Worm (Caenorhabditis elegans) whole organism, late embryonic: ENCODE results near the gene sahd-1.

Experiments
- F13H6.1 ChIP-seq: sonication (generic microtip); optimal IDR thresholded peaks from 2 replicates; lab custom pipeline; 2016; ENCODE audit warnings: missing genetic modification characterization, missing compliant biosample characterization
- K02D7.2 ChIP-seq: sonication (generic microtip); optimal IDR thresholded peaks from 2 replicates; lab custom pipeline; 2017; ENCODE audit warnings: mild to moderate bottlenecking, missing genetic modification characterization, missing compliant biosample characterization
- K09A11.1 ChIP-seq: sonication (generic microtip); optimal IDR thresholded peaks from 2 replicates; lab custom pipeline; 2017; ENCODE audit warnings: antibody characterized with exemption, mild to moderate bottlenecking, missing genetic modification characterization, missing compliant biosample characterization; ENCODE audit not compliant: insufficient read depth
- T23F11.4 ChIP-seq: fragments of 200-800 bp; sonication (Bioruptor generic); optimal IDR thresholded peaks from 2 replicates; lab custom pipeline; 2018; ENCODE audit warnings: mild to moderate bottlenecking, missing genetic modification characterization, missing compliant biosample characterization
- Y22D7AL.16 ChIP-seq: sonication (generic microtip); optimal IDR thresholded peaks from 2 replicates; lab custom pipeline; 2016; ENCODE audit warnings: missing genetic modification characterization, missing compliant biosample characterization
- ahr-1 ChIP-seq: sonication (generic microtip); optimal IDR thresholded peaks from 2 replicates; lab custom pipeline; 2016; ENCODE audit warnings: missing genetic modification characterization, missing compliant biosample characterization
- ama-1 ChIP-seq: fragments of 150-350 bp; optimal IDR thresholded peaks from 2 replicates; lab custom pipeline; 2014
- ceh-14 ChIP-seq: sonication (generic microtip); optimal IDR thresholded peaks from 2 replicates; lab custom pipeline; 2016; ENCODE audit warnings: missing genotype, missing genetic modification characterization, missing compliant biosample characterization
- ceh-19 ChIP-seq: fragments of 200-800 bp; sonication (Bioruptor generic); optimal IDR thresholded peaks from 2 replicates; lab custom pipeline; 2018; ENCODE audit warnings: mild to moderate bottlenecking, missing genetic modification characterization, missing compliant biosample characterization
- ceh-2 ChIP-seq: sonication (generic microtip); optimal IDR thresholded peaks from 2 replicates; lab custom pipeline; 2016; ENCODE audit warnings: missing genotype, missing genetic modification characterization, missing compliant biosample characterization
- ceh-22 ChIP-seq: sonication (generic microtip); optimal IDR thresholded peaks from 2 replicates; lab custom pipeline; 2017; ENCODE audit warnings: missing biosample characterization, missing genetic modification characterization
- ceh-24 ChIP-seq: sonication (generic microtip); optimal IDR thresholded peaks from 2 replicates; lab custom pipeline; 2016; ENCODE audit warnings: mild to moderate bottlenecking, missing genetic modification characterization, missing compliant biosample characterization
- ceh-30 ChIP-seq: fragments of 150-350 bp; optimal IDR thresholded peaks from 2 replicates; lab custom pipeline; 2014; ENCODE audit warnings: missing biosample characterization, missing genetic modification characterization
- ceh-34 ChIP-seq: sonication (generic microtip); optimal IDR thresholded peaks from 2 replicates; lab custom pipeline; 2016; ENCODE audit warnings: mild to moderate bottlenecking, missing genetic modification characterization, missing compliant biosample characterization
- ceh-6 ChIP-seq: fragments of 200-800 bp; sonication (Bioruptor generic); optimal IDR thresholded peaks from 2 replicates; lab custom pipeline; 2018; ENCODE audit warnings: mild to moderate bottlenecking, missing genetic modification characterization, missing compliant biosample characterization
- ceh-9 ChIP-seq: sonication (generic microtip); optimal IDR thresholded peaks from 2 replicates; lab custom pipeline; 2016; ENCODE audit warnings: mild to moderate bottlenecking, missing genetic modification characterization, inconsistent platforms, missing compliant biosample characterization
- elt-2 ChIP-seq: sonication (generic microtip); optimal IDR thresholded peaks from 2 replicates; lab custom pipeline; 2016; ENCODE audit warnings: missing genetic modification reagents, missing genetic modification characterization, missing compliant biosample characterization
- elt-4 ChIP-seq: sonication (generic microtip); optimal IDR thresholded peaks from 2 replicates; lab custom pipeline; 2016; ENCODE audit warnings: missing genetic modification characterization, missing compliant biosample characterization
- fax-1 ChIP-seq: sonication (generic microtip); optimal IDR thresholded peaks from 2 replicates; lab custom pipeline; 2016; ENCODE audit warnings: missing genotype, missing genetic modification characterization, missing compliant biosample characterization
- gmeb-2 ChIP-seq: sonication (generic microtip); optimal IDR thresholded peaks from 2 replicates; lab custom pipeline; 2016; ENCODE audit warnings: missing genetic modification characterization, inconsistent platforms, missing compliant biosample characterization
- hlh-13 ChIP-seq: fragments of 200-800 bp; sonication (Bioruptor generic); optimal IDR thresholded peaks from 2 replicates; lab custom pipeline; 2018; ENCODE audit warnings: mild to moderate bottlenecking, missing genetic modification characterization, missing compliant biosample characterization
- hlh-8 ChIP-seq: sonication (generic microtip); optimal IDR thresholded peaks from 2 replicates; lab custom pipeline; 2016; ENCODE audit warnings: missing genotype, missing genetic modification characterization, missing compliant biosample characterization
- lim-6 ChIP-seq: sonication (generic microtip); optimal IDR thresholded peaks from 2 replicates; lab custom pipeline; 2016; ENCODE audit warnings: missing genetic modification characterization, missing compliant biosample characterization
- nhr-11 ChIP-seq: fragments of 150-350 bp; optimal IDR thresholded peaks from 2 replicates; lab custom pipeline; 2014; ENCODE audit warnings: missing biosample characterization, missing genetic modification characterization
- nhr-232 ChIP-seq: sonication (generic microtip); optimal IDR thresholded peaks from 2 replicates; lab custom pipeline; 2016; ENCODE audit warnings: missing genetic modification characterization, missing compliant biosample characterization
- pha-4 ChIP-seq: fragments of 150-350 bp; optimal IDR thresholded peaks from 2 replicates; lab custom pipeline; 2018; ENCODE audit warnings: missing biosample characterization, missing genetic modification reagents, missing genetic modification characterization
- pqm-1 ChIP-seq: sonication (generic microtip); optimal IDR thresholded peaks from 2 replicates; lab custom pipeline; 2016; ENCODE audit warnings: missing genetic modification characterization, missing compliant biosample characterization
- pros-1 ChIP-seq: fragments of 150-350 bp; optimal IDR thresholded peaks from 2 replicates; lab custom pipeline; 2014; ENCODE audit warnings: missing biosample characterization, missing genetic modification reagents, missing genetic modification characterization
- ref-2 ChIP-seq: sonication (generic microtip); optimal IDR thresholded peaks from 2 replicates; lab custom pipeline; 2016; ENCODE audit warnings: missing genetic modification characterization, missing compliant biosample characterization
- rnt-1 ChIP-seq: sonication (generic microtip); optimal IDR thresholded peaks from 2 replicates; lab custom pipeline; 2016; ENCODE audit warnings: missing genetic modification characterization, missing compliant biosample characterization
- sox-4 ChIP-seq: sonication (generic microtip); optimal IDR thresholded peaks from 2 replicates; lab custom pipeline; 2017; ENCODE audit warnings: mild to moderate bottlenecking, missing genetic modification characterization, inconsistent platforms, missing compliant biosample characterization
- tbx-2 ChIP-seq: sonication (generic microtip); optimal IDR thresholded peaks from 2 replicates; lab custom pipeline; 2016; ENCODE audit warnings: missing genetic modification characterization, missing compliant biosample characterization
- tbx-7 ChIP-seq: sonication (generic microtip); optimal IDR thresholded peaks from 2 replicates; lab custom pipeline; 2016; ENCODE audit warnings: missing genotype, missing genetic modification characterization, missing compliant biosample characterization
- unc-3 ChIP-seq, 2 experiments: fragments of 200-800 bp in 1 of 2; sonication (Bioruptor generic) in 1 of 2; sonication (generic microtip) in 1 of 2; conservative IDR thresholded peaks in 1 of 2; optimal IDR thresholded peaks in 1 of 2; 2 replicates each; pipeline versions ENCODE4 v1.3.6 to Lab custom; 2016 to 2022; ENCODE audit warnings: missing compliant biosample characterization in 2 of 2, missing genetic modification characterization in 2 of 2, missing genetic modification reagents in 1 of 2
- unc-42 ChIP-seq: sonication (generic microtip); optimal IDR thresholded peaks from 2 replicates; lab custom pipeline; 2016; ENCODE audit warnings: missing genotype, missing genetic modification characterization, missing compliant biosample characterization

sahd-1 gene

DNA sequence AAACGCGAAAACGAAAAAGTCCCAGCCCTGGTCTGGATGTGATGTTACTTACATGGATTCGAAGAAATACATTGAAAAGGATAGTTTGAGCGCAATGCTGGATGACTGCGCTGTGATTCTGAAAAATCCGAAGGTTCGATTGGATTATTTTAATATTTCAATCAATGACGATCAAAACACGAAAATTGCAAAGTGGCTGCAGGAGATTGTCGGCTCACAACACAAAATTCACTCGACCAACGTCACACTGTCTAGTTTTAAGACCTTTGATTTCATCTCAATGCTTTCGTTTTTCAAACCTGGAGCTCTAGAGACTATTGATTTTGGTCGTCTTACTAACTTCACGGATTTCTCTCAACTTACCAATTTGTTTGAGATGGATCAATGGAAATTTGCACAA is 36.8 kb upstream of the sahd-1 start, which contains the start of gene C17C3.5:
Gene C17C3.5 (plus strand): TSS at position 301 of the 400 bp plus-strand sequence.
- TF ChIP-seq K02D7.2: no peak
- no peak for TF ChIP-seq nhr-11
- TF ChIP-seq T23F11.4 (GFP tag; lab: Kevin White, UChicago): no peak
- TF ChIP-seq rnt-1 (tag; lab: Kevin White, UChicago): no peak
- TF ChIP-seq ahr-1 (tag; lab: Kevin White, UChicago): no peak
- no peak for TF ChIP-seq nhr-232

DNA sequence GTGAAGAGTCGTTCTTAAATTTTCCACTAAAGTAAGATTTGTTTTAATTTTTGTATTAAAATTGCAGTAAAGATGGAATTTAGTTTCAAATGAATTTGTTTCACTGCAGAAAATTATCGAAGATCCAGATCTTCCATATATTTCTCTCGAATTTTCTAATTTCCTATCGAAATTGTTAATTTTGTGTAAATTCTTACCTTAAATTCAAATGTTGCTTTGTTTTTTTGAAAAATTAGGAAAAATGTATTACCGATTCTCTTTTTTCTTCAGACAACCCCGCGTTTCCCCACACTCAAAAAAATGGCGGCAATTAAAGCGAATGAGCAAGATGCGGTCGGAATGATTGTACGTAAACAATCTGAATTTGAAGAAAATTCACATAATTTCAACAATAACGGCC is 35.0 kb upstream of the sahd-1 start, which contains the start of gene C17C3.6:
Gene C17C3.6 (plus strand): TSS at position 301 of the 400 bp plus-strand sequence.
- TF ChIP-seq pqm-1 (tag; lab: Kevin White, UChicago) (no peak), ceh-2 (tag; lab: Kevin White, UChicago) (no peak), ref-2 (tag; lab: Kevin White, UChicago) (no peak), pros-1 (no peak), sox-4 (tag; lab: Kevin White, UChicago) (no peak), fax-1 (no peak), ceh-19 (GFP tag; lab: Kevin White, UChicago) (no peak), ama-1 (lab: Kevin White, UChicago) (no peak), tbx-2 (tag; lab: Kevin White, UChicago) (no peak), unc-3 (GFP tag; conservative IDR thresholded peaks at IDR 0.05; lab: Robert Waterston, UW) (no peak), unc-3 (tag; optimal IDR thresholded peaks at IDR 0.05; lab: Kevin White, UChicago) (no peak), Y22D7AL.16 (no peak)

DNA sequence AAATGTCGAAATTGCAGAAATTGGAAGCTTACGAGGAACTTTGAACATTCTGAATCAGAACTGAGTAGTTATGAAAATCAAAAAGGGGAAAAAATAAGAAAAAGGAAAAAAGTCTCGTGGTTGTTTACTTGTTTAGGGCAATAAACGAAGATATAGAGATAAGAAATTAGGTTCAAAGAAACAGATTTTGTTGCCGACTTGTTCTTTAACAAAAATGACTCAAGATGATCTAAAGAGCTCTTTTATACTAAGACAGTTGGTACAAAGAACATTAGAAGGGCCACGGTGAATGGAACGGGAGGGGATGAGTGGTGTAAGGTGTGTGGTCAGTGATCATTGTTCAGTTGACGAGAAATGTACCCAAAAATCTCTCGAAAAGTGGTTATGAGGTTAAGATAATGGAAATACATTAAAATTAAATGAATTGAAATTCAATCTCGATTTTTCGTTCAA is 32.7 kb upstream of the sahd-1 start, which contains the start of gene acdh-2:
Gene acdh-2 (minus strand): TSS at position 51 of the 453 bp plus-strand sequence.
- no peak for TF ChIP-seq elt-2 (tag; lab: Kevin White, UChicago)
- no peak for TF ChIP-seq ceh-6 (GFP tag; lab: Kevin White, UChicago)
- TF ChIP-seq ceh-30 (tag; lab: Kevin White, UChicago): no peak
- no peak for TF ChIP-seq lim-6 (tag; lab: Kevin White, UChicago)
- TF ChIP-seq ceh-24 (tag; lab: Kevin White, UChicago): no peak
- TF ChIP-seq F13H6.1 (tag; lab: Kevin White, UChicago): no peak
- no peak for TF ChIP-seq T23F11.4 (GFP tag; lab: Kevin White, UChicago)
- no peak for TF ChIP-seq tbx-2 (tag; lab: Kevin White, UChicago)
- TF ChIP-seq ceh-9 (tag; lab: Kevin White, UChicago): no peak
- no peak for TF ChIP-seq unc-42
- TF ChIP-seq K09A11.1 (tag; lab: Kevin White, UChicago): no peak

DNA sequence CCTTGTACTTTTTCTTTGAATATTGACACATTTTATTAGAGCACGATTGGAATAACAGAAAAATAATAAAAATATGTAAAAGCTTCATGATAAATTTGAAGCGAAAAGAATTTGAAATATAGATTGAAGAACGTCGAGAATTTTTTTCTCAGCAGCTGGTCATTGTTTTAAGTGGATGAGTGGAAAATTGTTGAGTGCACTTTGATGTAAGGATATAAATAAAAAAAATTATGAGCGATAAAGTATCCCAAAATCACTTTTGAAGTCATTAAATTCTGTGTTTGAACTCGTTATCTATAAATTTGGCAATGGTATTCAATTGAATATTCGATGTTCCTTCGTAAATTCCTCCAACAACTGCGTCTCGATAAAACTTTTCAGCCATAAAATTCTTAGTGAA is 30.0 kb upstream of the sahd-1 start, which contains the start of gene ins-13:
Gene ins-13 (minus strand): TSS at position 101 of the 400 bp plus-strand sequence.
- TF ChIP-seq lim-6 (tag; lab: Kevin White, UChicago) (no peak), pha-4 (tag; lab: Kevin White, UChicago) (no peak), ama-1 (lab: Kevin White, UChicago) (no peak), elt-2 (tag; lab: Kevin White, UChicago) (no peak), hlh-13 (GFP tag; lab: Kevin White, UChicago) (no peak), pqm-1 (tag; lab: Kevin White, UChicago) (no peak), rnt-1 (tag; lab: Kevin White, UChicago) (no peak), ceh-2 (tag; lab: Kevin White, UChicago) (no peak), unc-42 (no peak), K02D7.2 (no peak), ceh-22 (tag; lab: Kevin White, UChicago) (no peak), ceh-14 (no peak), hlh-8 (tag; lab: Kevin White, UChicago) (no peak), elt-4 (tag; lab: Kevin White, UChicago) (no peak), ceh-34 (no peak), gmeb-2 (tag; lab: Kevin White, UChicago) (no peak), fax-1 (no peak), tbx-7 (tag; lab: Kevin White, UChicago) (no peak)
